Fruit fly (Drosophila melanogaster) whole organism, prepupa: ENCODE measurements around the gene CG34273.

ENCODE experiments used
- CG15336 ChIP-seq: fragments of 200-800 bp; sonication (Bioruptor generic); IDR thresholded peaks from 2 replicates; pipeline ENCODE4 v1.3.6; 2022; ENCODE audit warnings: missing biosample characterization, missing genetic modification characterization
- CG16779 ChIP-seq: fragments of 200-800 bp; sonication (Bioruptor generic); optimal IDR thresholded peaks from 3 replicates; lab custom pipeline; 2017; ENCODE audit warnings: missing biosample characterization, mild to moderate bottlenecking, missing genetic modification characterization
- CG32006 ChIP-seq: fragments of 200-800 bp; sonication (Bioruptor generic); optimal IDR thresholded peaks from 3 replicates; lab custom pipeline; 2017; ENCODE audit warnings: missing biosample characterization, mild to moderate bottlenecking, missing genetic modification characterization
- CG3919 ChIP-seq: fragments of 200-800 bp; sonication (Bioruptor generic); optimal IDR thresholded peaks from 3 replicates; lab custom pipeline; 2016; ENCODE audit warnings: missing biosample characterization, missing genetic modification characterization
- CG6854 ChIP-seq: fragments of 200-800 bp; sonication (Bioruptor generic); optimal IDR thresholded peaks from 2 replicates; lab custom pipeline; 2017; ENCODE audit warnings: missing biosample characterization, mild to moderate bottlenecking, missing genetic modification characterization
- CG8119 ChIP-seq: fragments of 200-800 bp; sonication (Bioruptor generic); IDR thresholded peaks from 3 replicates; pipeline ENCODE4 v1.3.6; 2022; ENCODE audit warnings: missing biosample characterization, missing genetic modification characterization
- Hr38 ChIP-seq: sonication (Bioruptor generic); optimal IDR thresholded peaks from 2 replicates; lab custom pipeline; 2016; ENCODE audit warnings: missing biosample characterization, missing genetic modification characterization
- Sox102F ChIP-seq: fragments of 200-800 bp; sonication (Bioruptor generic); optimal IDR thresholded peaks from 2 replicates; lab custom pipeline; 2016; ENCODE audit warnings: missing biosample characterization, mild to moderate bottlenecking, missing genetic modification characterization
- Sox14 ChIP-seq: fragments of 200-800 bp; sonication (Bioruptor generic); optimal IDR thresholded peaks from 3 replicates; lab custom pipeline; 2016; ENCODE audit warnings: missing biosample characterization, missing genetic modification characterization
- achi ChIP-seq: fragments of 200-800 bp; sonication (Bioruptor generic); optimal IDR thresholded peaks from 3 replicates; lab custom pipeline; 2016; ENCODE audit warnings: missing biosample characterization, missing genetic modification characterization
- dsx ChIP-seq: fragments of 200-800 bp; optimal IDR thresholded peaks from 3 replicates; lab custom pipeline; 2019; ENCODE audit warnings: missing biosample characterization, mild to moderate bottlenecking, missing genetic modification characterization, moderate library complexity; ENCODE audit not compliant: poor library complexity, severe bottlenecking
- spab ChIP-seq: fragments of 200-800 bp; sonication (Bioruptor generic); optimal IDR thresholded peaks from 2 replicates; lab custom pipeline; 2017; ENCODE audit warnings: missing biosample characterization, mild to moderate bottlenecking, missing genetic modification characterization, missing genetic modification reagents

dm6 chr3R:14492287-14492889 is 24.5 kb upstream of the CG34273 start:
- TF ChIP-seq Hr38 (GFP tag; lab: Kevin White, UChicago), result no peak
- peak; percentile 59 for TF ChIP-seq dsx (GFP tag; lab: Kevin White, UChicago)
- no peak for TF ChIP-seq CG6854 (GFP tag; lab: Kevin White, UChicago)
- peak; percentile 4 for TF ChIP-seq CG3919 (GFP tag; lab: Kevin White, UChicago)
- TF ChIP-seq CG16779 (tag; lab: Kevin White, UChicago), result no peak
- TF ChIP-seq spab, result no peak
- peak; percentile 14 for TF ChIP-seq achi (GFP tag; lab: Kevin White, UChicago)
- peak; percentile 39; the same call in 1 of the 3 replicates for TF ChIP-seq CG8119 (GFP tag; lab: Robert Waterston, UW)
- no peak for TF ChIP-seq Sox102F (GFP tag; lab: Kevin White, UChicago)
- peak; percentile 50 for TF ChIP-seq CG15336 (GFP tag; lab: Robert Waterston, UW)
- no peak for TF ChIP-seq Sox14 (GFP tag; lab: Kevin White, UChicago)
- TF ChIP-seq CG32006 (GFP tag; lab: Kevin White, UChicago), result peak; percentile 50
